Worm (Caenorhabditis elegans) whole organism, young adult: ENCODE measurements around the gene R05F9.11.
A peak's percentile ranks its signal among the peaks of the same experiment; 100 is the strongest.

Experiments used
- B0035.1 ChIP-seq: sonication (generic microtip); optimal IDR thresholded peaks from 2 replicates; lab custom pipeline; 2016; ENCODE audit warnings: missing genetic modification characterization, mild to moderate bottlenecking, missing compliant biosample characterization, missing genotype, missing genetic modification reagents
- C06A6.2 ChIP-seq: fragments of 200-800 bp; sonication (Bioruptor generic); conservative IDR thresholded peaks from 2 replicates; pipeline ENCODE4 v1.3.6; 2022; ENCODE audit warnings: missing genetic modification characterization, missing compliant biosample characterization
- F33H1.4 ChIP-seq: fragments of 200-800 bp; sonication (Bioruptor generic); IDR thresholded peaks from 2 replicates; pipeline ENCODE4 v1.3.6; 2022; ENCODE audit warnings: missing genetic modification reagents, missing genetic modification characterization, missing compliant biosample characterization
- F37B4.10 ChIP-seq: fragments of 200-800 bp; sonication (Bioruptor generic); IDR thresholded peaks from 2 replicates; pipeline ENCODE4 v1.3.6; 2022; ENCODE audit warnings: missing genetic modification characterization, missing compliant biosample characterization
- F52B5.7 ChIP-seq: sonication (generic microtip); optimal IDR thresholded peaks from 2 replicates; lab custom pipeline; 2016; ENCODE audit warnings: mild to moderate bottlenecking, missing genetic modification characterization, missing compliant biosample characterization
- T26A5.8 ChIP-seq: sonication (generic microtip); optimal IDR thresholded peaks from 2 replicates; lab custom pipeline; 2016; ENCODE audit warnings: missing genetic modification characterization, missing compliant biosample characterization
- Y56A3A.18 ChIP-seq: fragments of 200-800 bp; sonication (Bioruptor generic); IDR thresholded peaks from 2 replicates; pipeline ENCODE4 v1.3.6; 2022; ENCODE audit warnings: missing genetic modification reagents, missing genetic modification characterization, missing compliant biosample characterization
- Y67H2A.10 ChIP-seq: fragments of 200-800 bp; sonication (Bioruptor generic); conservative IDR thresholded peaks from 2 replicates; pipeline ENCODE4 v1.3.6; 2022; ENCODE audit warnings: missing genetic modification reagents, missing genetic modification characterization, missing compliant biosample characterization
- akir-1 ChIP-seq: fragments of 200-800 bp; sonication (Bioruptor generic); optimal IDR thresholded peaks from 2 replicates; lab custom pipeline; 2018; ENCODE audit warnings: mild to moderate bottlenecking, missing genetic modification characterization, moderate library complexity, missing compliant biosample characterization
- aptf-3 ChIP-seq: fragments of 200-800 bp; sonication (Bioruptor generic); IDR thresholded peaks from 2 replicates; pipeline ENCODE4 v1.3.6; 2022; ENCODE audit warnings: missing genetic modification characterization, missing compliant biosample characterization
- atf-7 ChIP-seq: sonication (generic microtip); optimal IDR thresholded peaks from 2 replicates; lab custom pipeline; 2017; ENCODE audit warnings: mild to moderate bottlenecking, missing genetic modification characterization, missing compliant biosample characterization
- athp-1 ChIP-seq: sonication (generic microtip); optimal IDR thresholded peaks from 2 replicates; lab custom pipeline; 2017; ENCODE audit warnings: mild to moderate bottlenecking, missing genetic modification characterization, missing compliant biosample characterization
- ceh-100 ChIP-seq: fragments of 200-800 bp; sonication (Bioruptor generic); IDR thresholded peaks from 2 replicates; pipeline ENCODE4 v1.3.6; 2022; ENCODE audit warnings: missing genetic modification reagents, missing genetic modification characterization, missing compliant biosample characterization
- ceh-91 ChIP-seq: fragments of 200-800 bp; sonication (Bioruptor generic); IDR thresholded peaks from 2 replicates; pipeline ENCODE4 v1.3.6; 2022; ENCODE audit warnings: missing genetic modification reagents, missing genetic modification characterization, missing compliant biosample characterization
- dox-1 ChIP-seq: fragments of 200-800 bp; sonication (Bioruptor generic); IDR thresholded peaks from 2 replicates; pipeline ENCODE4 v1.3.6; 2022; ENCODE audit warnings: missing genetic modification reagents, missing genetic modification characterization, missing compliant biosample characterization
- dpff-1 ChIP-seq: sonication (generic microtip); optimal IDR thresholded peaks from 2 replicates; lab custom pipeline; 2017; ENCODE audit warnings: mild to moderate bottlenecking, missing genetic modification characterization, missing compliant biosample characterization
- dpl-1 ChIP-seq: fragments of 150-350 bp; optimal IDR thresholded peaks from 2 replicates; lab custom pipeline; 2014; ENCODE audit warnings: missing biosample characterization, missing genetic modification reagents, missing genetic modification characterization
- egl-18 ChIP-seq: fragments of 200-800 bp; sonication (Bioruptor generic); IDR thresholded peaks from 2 replicates; pipeline ENCODE4 v1.3.6; 2022; ENCODE audit warnings: missing genetic modification reagents, missing genetic modification characterization, missing compliant biosample characterization
- egl-44 ChIP-seq: fragments of 200-800 bp; sonication (Bioruptor generic); IDR thresholded peaks from 2 replicates; pipeline ENCODE4 v1.3.6; 2022; ENCODE audit warnings: missing genetic modification reagents, missing genetic modification characterization, missing compliant biosample characterization
- egrh-3 ChIP-seq: fragments of 200-800 bp; sonication (Bioruptor generic); IDR thresholded peaks from 2 replicates; pipeline ENCODE4 v1.3.6; 2022; ENCODE audit warnings: missing genetic modification reagents, missing genetic modification characterization, missing compliant biosample characterization
- fkh-3 ChIP-seq: sonication (generic microtip); optimal IDR thresholded peaks from 2 replicates; lab custom pipeline; 2016; ENCODE audit warnings: mild to moderate bottlenecking, missing genetic modification characterization, missing compliant biosample characterization
- gei-17 ChIP-seq: fragments of 200-800 bp; sonication (Bioruptor generic); optimal IDR thresholded peaks from 2 replicates; lab custom pipeline; 2018; ENCODE audit warnings: mild to moderate bottlenecking, missing genetic modification characterization, missing compliant biosample characterization
- him-1 ChIP-seq: sonication (generic microtip); optimal IDR thresholded peaks from 2 replicates; lab custom pipeline; 2016; ENCODE audit warnings: missing genotype, missing genetic modification reagents, missing genetic modification characterization, missing compliant biosample characterization
- hlh-12 ChIP-seq: sonication (generic microtip); optimal IDR thresholded peaks from 2 replicates; lab custom pipeline; 2016; ENCODE audit warnings: missing genetic modification characterization, missing compliant biosample characterization
- hlh-26 ChIP-seq: fragments of 200-800 bp; sonication (Bioruptor generic); conservative IDR thresholded peaks from 2 replicates; pipeline ENCODE4 v1.3.6; 2022; ENCODE audit warnings: missing genetic modification reagents, missing genetic modification characterization, missing compliant biosample characterization
- hmg-20 ChIP-seq: fragments of 200-800 bp; sonication (Bioruptor generic); IDR thresholded peaks from 2 replicates; pipeline ENCODE4 v1.3.6; 2022; ENCODE audit warnings: missing genetic modification reagents, missing genetic modification characterization, missing compliant biosample characterization
- hrde-1 ChIP-seq: sonication (generic microtip); optimal IDR thresholded peaks from 2 replicates; lab custom pipeline; 2016; ENCODE audit warnings: missing genetic modification characterization, mild to moderate bottlenecking, missing compliant biosample characterization, moderate library complexity, missing genotype, missing genetic modification reagents, borderline replicate concordance
- hsf-1 ChIP-seq: fragments of 200-800 bp; sonication (Bioruptor generic); IDR thresholded peaks from 2 replicates; pipeline ENCODE4 v1.3.6; 2022; ENCODE audit warnings: missing genetic modification reagents, missing genetic modification characterization, missing compliant biosample characterization
- let-607 ChIP-seq, 2 experiments: fragments of 200-800 bp in 1 of 2; sonication (Bioruptor generic) in 1 of 2; sonication (generic microtip) in 1 of 2; optimal IDR thresholded peaks; 2 replicates each; lab custom pipeline; 2016 to 2018; ENCODE audit warnings: mild to moderate bottlenecking in 2 of 2, missing compliant biosample characterization in 2 of 2, missing genetic modification characterization in 2 of 2, moderate library complexity in 2 of 2, missing genotype in 1 of 2
- lin-54 ChIP-seq: fragments of 200-800 bp; sonication (Bioruptor generic); optimal IDR thresholded peaks from 2 replicates; lab custom pipeline; 2018; ENCODE audit warnings: mild to moderate bottlenecking, missing genetic modification characterization, missing compliant biosample characterization
- madf-3 ChIP-seq: fragments of 200-800 bp; sonication (Bioruptor generic); IDR thresholded peaks from 2 replicates; pipeline ENCODE4 v1.3.6; 2022; ENCODE audit warnings: missing genetic modification reagents, missing genetic modification characterization, missing compliant biosample characterization
- mes-4 ChIP-seq: sonication (generic microtip); optimal IDR thresholded peaks from 2 replicates; lab custom pipeline; 2016; ENCODE audit warnings: missing genotype, missing genetic modification characterization, missing compliant biosample characterization
- nfyb-1 ChIP-seq: fragments of 200-800 bp; sonication (Bioruptor generic); IDR thresholded peaks from 2 replicates; pipeline ENCODE4 v1.3.6; 2022; ENCODE audit warnings: missing genetic modification reagents, missing genetic modification characterization, missing compliant biosample characterization
- pha-4 ChIP-seq: fragments of 150-350 bp; sonication (generic microtip); optimal IDR thresholded peaks from 2 replicates; lab custom pipeline; 2014; ENCODE audit warnings: missing biosample characterization, missing genetic modification reagents, missing genetic modification characterization
- rcor-1 ChIP-seq: fragments of 200-800 bp; sonication (Bioruptor generic); IDR thresholded peaks from 2 replicates; pipeline ENCODE4 v1.3.6; 2022; ENCODE audit warnings: missing genetic modification reagents, missing genetic modification characterization, missing compliant biosample characterization
- rec-8 ChIP-seq, 2 experiments: sonication (generic microtip); optimal IDR thresholded peaks; 2 replicates each; lab custom pipeline; 2016; ENCODE audit warnings: mild to moderate bottlenecking in 2 of 2, missing genetic modification characterization in 2 of 2, missing genetic modification reagents in 2 of 2, missing genotype in 2 of 2, missing biosample characterization in 1 of 2, missing compliant biosample characterization in 1 of 2, moderate library complexity in 1 of 2
- rpc-1 ChIP-seq, 2 experiments: fragments of 150-350 bp in 1 of 2; sonication (generic microtip) in 1 of 2; optimal IDR thresholded peaks; 2 replicates each; lab custom pipeline; 2014 to 2018; ENCODE audit warnings: missing biosample characterization in 1 of 2, missing genetic modification characterization in 1 of 2, missing genetic modification reagents in 1 of 2, missing genotype in 1 of 2
- sea-2 ChIP-seq: fragments of 200-800 bp; sonication (Bioruptor generic); IDR thresholded peaks from 2 replicates; pipeline ENCODE4 v1.3.6; 2022; ENCODE audit warnings: missing genetic modification characterization, missing compliant biosample characterization
- snpc-1.3 ChIP-seq: sonication (generic microtip); optimal IDR thresholded peaks from 2 replicates; lab custom pipeline; 2017; ENCODE audit warnings: missing genetic modification characterization, mild to moderate bottlenecking, missing compliant biosample characterization, antibody characterized with exemption, moderate library complexity, missing genotype, missing genetic modification reagents; ENCODE audit not compliant: insufficient read depth
- tbp1 ChIP-seq: fragments of 200-800 bp; sonication (Bioruptor generic); optimal IDR thresholded peaks from 2 replicates; lab custom pipeline; 2018; ENCODE audit warnings: mild to moderate bottlenecking, missing genetic modification characterization, missing compliant biosample characterization
- unc-62 ChIP-seq: fragments of 150-350 bp; optimal IDR thresholded peaks from 2 replicates; lab custom pipeline; 2014; ENCODE audit warnings: missing biosample characterization, missing genetic modification reagents, missing genetic modification characterization
- ztf-25 ChIP-seq: fragments of 200-800 bp; sonication (Bioruptor generic); IDR thresholded peaks from 2 replicates; pipeline ENCODE4 v1.3.6; 2022; ENCODE audit warnings: missing genetic modification reagents, missing genetic modification characterization, missing compliant biosample characterization
- ztf-26 ChIP-seq: sonication (generic microtip); optimal IDR thresholded peaks from 2 replicates; lab custom pipeline; 2017; ENCODE audit warnings: missing genetic modification characterization, missing compliant biosample characterization
- ztf-28 ChIP-seq: fragments of 200-800 bp; sonication (Bioruptor generic); IDR thresholded peaks from 2 replicates; pipeline ENCODE4 v1.3.6; 2022; ENCODE audit warnings: missing genetic modification reagents, missing genetic modification characterization, missing compliant biosample characterization
- ztf-3 ChIP-seq: fragments of 200-800 bp; sonication (Bioruptor generic); optimal IDR thresholded peaks from 2 replicates; lab custom pipeline; 2018; ENCODE audit warnings: mild to moderate bottlenecking, missing genetic modification characterization, missing compliant biosample characterization

Gene R05F9.11

ce11 chrII:4883412-4883811 lies 30.6 kb downstream of the R05F9.11 start, which contains the start of gene gst-8:
TSS of gene gst-8 (plus strand) at chrII:4883712.
- no peak for TF ChIP-seq him-1 (tag; lab: Kevin White, UChicago)
- TF ChIP-seq athp-1 = no peak
- TF ChIP-seq Y56A3A.18 (GFP tag; lab: Robert Waterston, UW) = no peak
- TF ChIP-seq rec-8 (tag; optimal IDR thresholded peaks at IDR 0.05; lab: Kevin White, UChicago) = no peak
- no peak for TF ChIP-seq madf-3
- no peak for TF ChIP-seq ceh-100
- no peak for TF ChIP-seq egrh-3
- TF ChIP-seq egl-18 (GFP tag; lab: Robert Waterston, UW) = no peak
- no peak for TF ChIP-seq pha-4 (tag; lab: Kevin White, UChicago)
- no peak for TF ChIP-seq rcor-1
- no peak for TF ChIP-seq F52B5.7
- TF ChIP-seq C06A6.2 (GFP tag; lab: Robert Waterston, UW) = no peak
- TF ChIP-seq atf-7 (tag; lab: Kevin White, UChicago) = no peak
- TF ChIP-seq, all 124 proteins: peak for 0

DNA sequence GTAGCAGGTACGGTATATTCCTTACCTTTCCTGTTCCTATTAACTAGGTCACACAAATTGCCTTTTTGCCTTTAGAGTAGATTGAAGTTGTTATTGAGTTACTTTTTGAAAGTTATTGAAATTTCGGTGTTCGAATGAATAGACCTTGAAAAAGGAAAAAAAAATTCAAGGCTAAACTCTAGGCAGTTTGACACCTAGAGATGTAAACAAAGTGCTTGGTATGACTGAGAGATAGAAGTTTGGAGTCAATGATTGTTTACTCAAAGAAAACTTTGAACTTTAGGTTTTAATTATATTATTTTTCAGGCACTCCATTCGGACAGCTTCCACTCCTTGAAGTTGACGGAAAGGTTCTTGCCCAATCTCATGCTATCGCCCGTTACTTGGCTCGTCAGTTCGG lies 31.5 kb downstream of the R05F9.11 start:
- no peak for TF ChIP-seq hrde-1 (tag; lab: Kevin White, UChicago)
- no peak for TF ChIP-seq Y56A3A.18 (GFP tag; lab: Robert Waterston, UW)
- no peak for TF ChIP-seq F33H1.4
- TF ChIP-seq ztf-28 (GFP tag; lab: Robert Waterston, UW) = no peak
- no peak for TF ChIP-seq lin-54 (GFP tag; lab: Kevin White, UChicago)
- no peak for TF ChIP-seq B0035.1 (tag; lab: Kevin White, UChicago)
- no peak for TF ChIP-seq let-607 (tag; optimal IDR thresholded peaks at IDR 0.05; lab: Kevin White, UChicago)
- no peak for TF ChIP-seq dpff-1 (tag; lab: Kevin White, UChicago)
- no peak for TF ChIP-seq ztf-25 (GFP tag; lab: Robert Waterston, UW)
- TF ChIP-seq hlh-26 (GFP tag; lab: Robert Waterston, UW) = no peak
- no peak for TF ChIP-seq egl-44
- TF ChIP-seq hlh-12 (tag; lab: Kevin White, UChicago) = no peak
- no peak for TF ChIP-seq egrh-3
- TF ChIP-seq hmg-20 (GFP tag; lab: Robert Waterston, UW) = no peak
- TF ChIP-seq madf-3 = no peak
- TF ChIP-seq sea-2 = no peak
- no peak for TF ChIP-seq fkh-3
- no peak for TF ChIP-seq T26A5.8
- no peak for TF ChIP-seq nfyb-1 (GFP tag; lab: Robert Waterston, UW)

DNA sequence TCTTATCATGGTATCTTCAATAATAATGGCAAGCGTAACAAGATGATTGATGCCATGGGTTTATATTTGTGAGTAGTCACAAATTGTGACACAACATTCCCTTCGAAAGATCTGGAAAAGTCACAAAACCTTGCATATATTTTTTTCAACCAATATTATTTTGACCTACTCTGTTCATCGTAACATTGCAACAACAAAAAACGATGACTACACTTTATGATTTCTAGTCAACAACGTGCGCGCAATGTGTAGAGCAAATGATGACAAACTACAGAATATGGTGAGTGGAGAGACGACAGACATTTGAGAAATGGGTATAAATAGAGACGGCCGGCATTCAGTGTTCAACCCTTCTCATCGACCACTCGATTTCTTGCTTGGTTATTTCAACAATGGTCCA lies 32.3 kb downstream of the R05F9.11 start, which contains the start of gene gst-7:
Gene gst-7, plus strand, starts transcription at position 336 of the 400 bp plus-strand sequence.
- peak; percentile 41 for TF ChIP-seq tbp1 (GFP tag; lab: Kevin White, UChicago)
- TF ChIP-seq mes-4 (tag; lab: Kevin White, UChicago) = no peak
- no peak for TF ChIP-seq let-607 (tag; optimal IDR thresholded peaks at IDR 0.05; lab: Kevin White, UChicago)
- no peak for TF ChIP-seq ztf-3
- no peak for TF ChIP-seq pha-4 (tag; lab: Kevin White, UChicago)
- no peak for TF ChIP-seq egl-18 (GFP tag; lab: Robert Waterston, UW)
- no peak for TF ChIP-seq ztf-28 (GFP tag; lab: Robert Waterston, UW)
- TF ChIP-seq aptf-3 (GFP tag; lab: Robert Waterston, UW) = 0 out of 2 replicates have a peak, but pooled peaks have one; percentile 60
- TF ChIP-seq hlh-12 (tag; lab: Kevin White, UChicago) = no peak
- TF ChIP-seq rpc-1 (optimal IDR thresholded peaks at IDR 0.05; lab: Kevin White, UChicago) = no peak
- TF ChIP-seq rpc-1 (tag; optimal IDR thresholded peaks at IDR 0.05; lab: Kevin White, UChicago) = no peak
- TF ChIP-seq rec-8 (tag; optimal IDR thresholded peaks at IDR 0.05; lab: Kevin White, UChicago) = no peak
- TF ChIP-seq hsf-1 = peak; percentile 44; the same call in 1 of the 2 replicates
- no peak for TF ChIP-seq Y67H2A.10 (GFP tag; lab: Robert Waterston, UW)
- TF ChIP-seq snpc-1.3 (tag; lab: Kevin White, UChicago) = no peak
- 0 out of 2 replicates have a peak, but pooled peaks have one; percentile 32 for TF ChIP-seq nfyb-1 (GFP tag; lab: Robert Waterston, UW)
- TF ChIP-seq dox-1 (GFP tag; lab: Robert Waterston, UW) = 0 out of 2 replicates have a peak, but pooled peaks have one; percentile 7
- TF ChIP-seq dpl-1 (GFP tag; lab: Kevin White, UChicago) = peak; percentile 48
- TF ChIP-seq Y56A3A.18 (GFP tag; lab: Robert Waterston, UW) = no peak
- TF ChIP-seq ztf-26 = no peak
- TF ChIP-seq akir-1 (GFP tag; lab: Kevin White, UChicago) = no peak
- no peak for TF ChIP-seq F37B4.10 (GFP tag; lab: Robert Waterston, UW)
- no peak for TF ChIP-seq gei-17 (GFP tag; lab: Kevin White, UChicago)
- no peak for TF ChIP-seq unc-62
- TF ChIP-seq ceh-91 (GFP tag; lab: Robert Waterston, UW) = no peak
